Fruit fly (Drosophila melanogaster): ENCODE results near the gene mnb.

The mnb gene

DNA sequence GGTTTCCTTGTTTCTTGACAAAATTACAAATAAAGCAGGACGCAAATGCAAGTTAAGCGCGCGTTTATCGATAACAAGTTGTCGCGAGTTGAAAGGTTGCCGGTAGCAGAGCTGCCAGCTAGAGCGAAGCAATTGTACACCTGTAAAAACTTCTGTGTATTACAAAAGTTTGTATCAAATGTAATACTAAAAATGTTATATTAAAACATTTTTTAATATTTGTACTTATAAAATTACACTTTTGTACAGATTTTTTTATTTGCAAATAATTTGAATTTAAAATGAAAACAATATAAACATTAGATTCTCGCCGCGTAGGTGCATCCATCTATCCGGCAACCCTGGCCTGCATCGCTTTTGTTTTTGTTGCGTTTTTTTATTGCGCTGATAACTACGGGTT, 42.4 kb downstream of the mnb start, which contains the start of the genes CG8142 and Ucp4A (continued):
- TF ChIP-seq psq (GFP tag; optimal IDR thresholded peaks at IDR 0.05): peak; percentile 75
- TF ChIP-seq peb (GFP tag; IDR thresholded peaks at IDR 0.05): peak; percentile 96
- peak; percentile 96 for TF ChIP-seq Ets65A (GFP tag)
- peak; percentile 40 for TF ChIP-seq pho (GFP tag; optimal IDR thresholded peaks at IDR 0.05)
- peak; percentile 52 for TF ChIP-seq mirr (GFP tag; optimal IDR thresholded peaks at IDR 0.05)
- peak; percentile 93 for TF ChIP-seq seq (GFP tag; IDR thresholded peaks at IDR 0.05)
- no peak for TF ChIP-seq bbx (GFP tag; IDR thresholded peaks at IDR 0.05; ENCODE audit: partially characterized antibody)
- TF ChIP-seq run (tag; optimal IDR thresholded peaks at IDR 0.05): peak; percentile 65
- TF ChIP-seq CG15514 (GFP tag; optimal IDR thresholded peaks at IDR 0.05): peak; percentile 85
- TF ChIP-seq lola (GFP tag; optimal IDR thresholded peaks at IDR 0.05): peak in 1 of 3 experiments; percentile 87
- no peak for TF ChIP-seq Hey (tag; optimal IDR thresholded peaks at IDR 0.05)
- TF ChIP-seq Kr (GFP tag; optimal IDR thresholded peaks at IDR 0.05): no peak
- TF ChIP-seq Oaz (GFP tag; IDR thresholded peaks at IDR 0.05): peak; percentile 92
- no peak for TF ChIP-seq en (GFP tag; optimal IDR thresholded peaks at IDR 0.05)
- TF ChIP-seq btn (GFP tag; optimal IDR thresholded peaks at IDR 0.05): no peak
- peak; percentile 60 for TF ChIP-seq CG2202 (tag; optimal IDR thresholded peaks at IDR 0.05)
- peak; percentile 94 for TF ChIP-seq lab (GFP tag; optimal IDR thresholded peaks at IDR 0.05)
- 0 out of 4 replicates have a peak, but pooled peaks have one; percentile 40 for TF ChIP-seq Dll (GFP tag; IDR thresholded peaks at IDR 0.05; ENCODE audit: partially characterized antibody)
- TF ChIP-seq chinmo (GFP tag; IDR thresholded peaks at IDR 0.05; ENCODE audit: partially characterized antibody): 0 out of 4 replicates have a peak, but pooled peaks have one; percentile 52
- peak; percentile 60 for TF ChIP-seq CG10274 (GFP tag; optimal IDR thresholded peaks at IDR 0.05)
- TF ChIP-seq CG1792 (GFP tag; optimal IDR thresholded peaks at IDR 0.05): no peak
- peak; percentile 65; the same call in 1 of the 2 replicates for TF ChIP-seq aop (GFP tag; IDR thresholded peaks at IDR 0.05)
- peak; percentile 82 for TF ChIP-seq Spps (tag; optimal IDR thresholded peaks at IDR 0.05)
- TF ChIP-seq vvl (GFP tag; IDR thresholded peaks at IDR 0.05): peak; percentile 97
- TF ChIP-seq ase (GFP tag; IDR thresholded peaks at IDR 0.05): peak; percentile 93
- no peak for TF ChIP-seq CHES-1-like (GFP tag; optimal IDR thresholded peaks at IDR 0.05)
- peak; percentile 60 for TF ChIP-seq CG7928 (GFP tag; optimal IDR thresholded peaks at IDR 0.05)
- TF ChIP-seq Bdp1 (GFP tag; optimal IDR thresholded peaks at IDR 0.05): peak; percentile 39
- peak; percentile 94 for TF ChIP-seq CG1602 (GFP tag; optimal IDR thresholded peaks at IDR 0.05)
- TF ChIP-seq tap (tag; optimal IDR thresholded peaks at IDR 0.05): peak; percentile 84
- TF ChIP-seq mam (GFP tag; optimal IDR thresholded peaks at IDR 0.05): peak; percentile 71
- TF ChIP-seq D (optimal IDR thresholded peaks at IDR 0.05): no peak
- peak; percentile 89 for TF ChIP-seq D (GFP tag; optimal IDR thresholded peaks at IDR 0.05)
- no peak for TF ChIP-seq CG11398 (GFP tag; optimal IDR thresholded peaks at IDR 0.05)
- TF ChIP-seq Xrp1 (GFP tag; IDR thresholded peaks at IDR 0.05): peak; percentile 98
- peak; percentile 68 for TF ChIP-seq dati (GFP tag; IDR thresholded peaks at IDR 0.05)
- peak; percentile 94 for TF ChIP-seq CG13775 (GFP tag; optimal IDR thresholded peaks at IDR 0.05)
- TF ChIP-seq CG17612 (GFP tag; IDR thresholded peaks at IDR 0.05): peak; percentile 79
- TF ChIP-seq CG10462 (GFP tag; optimal IDR thresholded peaks at IDR 0.05): peak; percentile 86
- TF ChIP-seq bigmax (GFP tag; optimal IDR thresholded peaks at IDR 0.05): no peak
- no peak for TF ChIP-seq yki (optimal IDR thresholded peaks at IDR 0.05)
- peak; percentile 43; the same call in 2 of the 3 replicates for TF ChIP-seq sr (GFP tag; IDR thresholded peaks at IDR 0.05)
- peak; percentile 89 for TF ChIP-seq CG12659 (GFP tag; optimal IDR thresholded peaks at IDR 0.05)
- peak; percentile 19 for TF ChIP-seq pfk (GFP tag; optimal IDR thresholded peaks at IDR 0.05)
- peak; percentile 87 for TF ChIP-seq CG12104 (GFP tag; optimal IDR thresholded peaks at IDR 0.05)
- peak; percentile 91 for TF ChIP-seq so (GFP tag; IDR thresholded peaks at IDR 0.05)
- TF ChIP-seq D19A (tag; optimal IDR thresholded peaks at IDR 0.05): peak; percentile 85
- TF ChIP-seq z (GFP tag; IDR thresholded peaks at IDR 0.05): peak; percentile 29; the same call in 1 of the 3 replicates
- TF ChIP-seq CG5180 (GFP tag; optimal IDR thresholded peaks at IDR 0.05): peak; percentile 62
- TF ChIP-seq Sry-δ (GFP tag; optimal IDR thresholded peaks at IDR 0.05): peak; percentile 21
- TF ChIP-seq CG6254 (GFP tag; optimal IDR thresholded peaks at IDR 0.05): peak; percentile 79
- TF ChIP-seq Adf1 (GFP tag; IDR thresholded peaks at IDR 0.05): peak; percentile 74

Data from whole organism, embryonic.